Fruit fly (Drosophila melanogaster) whole organism, prepupa: ENCODE measurements around the gene Eno.
A peak's percentile ranks its signal among the peaks of the same experiment; 100 is the strongest.

Experiments used
- Blimp-1 ChIP-seq: fragments of 200-800 bp; sonication (Bioruptor generic); optimal IDR thresholded peaks from 3 replicates; lab custom pipeline; 2017; ENCODE audit warnings: missing biosample characterization, missing genetic modification characterization, mild to moderate bottlenecking, moderate library complexity, missing genetic modification reagents
- CG10631 ChIP-seq: fragments of 200-800 bp; sonication (Bioruptor generic); optimal IDR thresholded peaks from 2 replicates; lab custom pipeline; 2016; ENCODE audit warnings: missing biosample characterization, missing genetic modification characterization
- CG10669 ChIP-seq: fragments of 200-800 bp; sonication (Bioruptor generic); optimal IDR thresholded peaks from 3 replicates; lab custom pipeline; 2018; ENCODE audit warnings: missing biosample characterization, mild to moderate bottlenecking, missing genetic modification characterization, moderate library complexity
- CG11294 ChIP-seq: fragments of 200-800 bp; sonication (Bioruptor generic); IDR thresholded peaks from 2 replicates; pipeline ENCODE4 v1.3.6; 2022; ENCODE audit warnings: missing biosample characterization, missing genetic modification characterization
- CG11762 ChIP-seq: fragments of 200-800 bp; sonication (Bioruptor generic); optimal IDR thresholded peaks from 3 replicates; lab custom pipeline; 2016; ENCODE audit warnings: missing biosample characterization, missing genetic modification characterization; ENCODE audit not compliant: insufficient read depth
- CG11902 ChIP-seq: fragments of 200-800 bp; sonication (Bioruptor generic); optimal IDR thresholded peaks from 3 replicates; lab custom pipeline; 2016; ENCODE audit warnings: missing biosample characterization, missing genetic modification characterization
- CG15336 ChIP-seq: fragments of 200-800 bp; sonication (Bioruptor generic); IDR thresholded peaks from 2 replicates; pipeline ENCODE4 v1.3.6; 2022; ENCODE audit warnings: missing biosample characterization, missing genetic modification characterization
- CG1621 ChIP-seq: fragments of 200-800 bp; sonication (Bioruptor generic); optimal IDR thresholded peaks from 3 replicates; lab custom pipeline; 2018; ENCODE audit warnings: missing biosample characterization, mild to moderate bottlenecking, missing genetic modification characterization
- CG3032 ChIP-seq: fragments of 200-800 bp; optimal IDR thresholded peaks from 2 replicates; lab custom pipeline; 2019; ENCODE audit warnings: missing biosample characterization, mild to moderate bottlenecking, missing genetic modification characterization, moderate library complexity
- CG31627 ChIP-seq: fragments of 200-800 bp; sonication (Bioruptor generic); optimal IDR thresholded peaks from 3 replicates; lab custom pipeline; 2016; ENCODE audit warnings: missing biosample characterization, missing genetic modification characterization
- CG32006 ChIP-seq: fragments of 200-800 bp; sonication (Bioruptor generic); optimal IDR thresholded peaks from 3 replicates; lab custom pipeline; 2017; ENCODE audit warnings: missing biosample characterization, mild to moderate bottlenecking, missing genetic modification characterization
- CG3919 ChIP-seq: fragments of 200-800 bp; sonication (Bioruptor generic); optimal IDR thresholded peaks from 3 replicates; lab custom pipeline; 2016; ENCODE audit warnings: missing biosample characterization, missing genetic modification characterization
- CG6163 ChIP-seq: fragments of 200-800 bp; sonication (Bioruptor generic); IDR thresholded peaks from 3 replicates; pipeline ENCODE4 v1.3.6; 2022; ENCODE audit warnings: missing biosample characterization, missing genetic modification characterization
- CG6276 ChIP-seq: fragments of 200-800 bp; sonication (Bioruptor generic); optimal IDR thresholded peaks from 2 replicates; lab custom pipeline; 2017; ENCODE audit warnings: missing biosample characterization, mild to moderate bottlenecking, missing genetic modification characterization
- CG6792 ChIP-seq: fragments of 200-800 bp; sonication (Bioruptor generic); optimal IDR thresholded peaks from 3 replicates; lab custom pipeline; 2016; ENCODE audit warnings: missing biosample characterization, missing genetic modification characterization
- CG6808 ChIP-seq: fragments of 200-800 bp; sonication (Bioruptor generic); optimal IDR thresholded peaks from 3 replicates; lab custom pipeline; 2017; ENCODE audit warnings: missing biosample characterization, missing genetic modification characterization, mild to moderate bottlenecking, moderate library complexity, missing genetic modification reagents
- CG6854 ChIP-seq: fragments of 200-800 bp; sonication (Bioruptor generic); optimal IDR thresholded peaks from 2 replicates; lab custom pipeline; 2017; ENCODE audit warnings: missing biosample characterization, mild to moderate bottlenecking, missing genetic modification characterization
- CG7368 ChIP-seq: fragments of 200-800 bp; sonication (Bioruptor generic); optimal IDR thresholded peaks from 3 replicates; lab custom pipeline; 2016; ENCODE audit warnings: missing biosample characterization, missing genetic modification characterization
- CG8119 ChIP-seq: fragments of 200-800 bp; sonication (Bioruptor generic); IDR thresholded peaks from 3 replicates; pipeline ENCODE4 v1.3.6; 2022; ENCODE audit warnings: missing biosample characterization, missing genetic modification characterization
- CG8319 ChIP-seq: fragments of 200-800 bp; sonication (Bioruptor generic); optimal IDR thresholded peaks from 3 replicates; lab custom pipeline; 2016; ENCODE audit warnings: missing biosample characterization, missing genetic modification characterization
- Eip78C ChIP-seq: fragments of 200-800 bp; sonication (Bioruptor generic); peaks from one replicate; lab custom pipeline; 2016; ENCODE audit warnings: missing biosample characterization, missing genetic modification characterization
- Ets21C ChIP-seq: fragments of 200-800 bp; sonication (Bioruptor generic); optimal IDR thresholded peaks from 3 replicates; lab custom pipeline; 2016; ENCODE audit warnings: missing biosample characterization, missing genetic modification characterization
- Ets96B ChIP-seq: fragments of 200-800 bp; optimal IDR thresholded peaks from 2 replicates; lab custom pipeline; 2019; ENCODE audit warnings: missing biosample characterization, mild to moderate bottlenecking, missing genetic modification characterization, moderate library complexity
- Hr38 ChIP-seq: sonication (Bioruptor generic); optimal IDR thresholded peaks from 2 replicates; lab custom pipeline; 2016; ENCODE audit warnings: missing biosample characterization, missing genetic modification characterization
- Hr39 ChIP-seq: fragments of 200-800 bp; sonication (Bioruptor generic); optimal IDR thresholded peaks from 2 replicates; lab custom pipeline; 2016; ENCODE audit warnings: missing biosample characterization, missing genetic modification characterization
- Hr4 ChIP-seq: fragments of 200-800 bp; sonication (Bioruptor generic); optimal IDR thresholded peaks from 3 replicates; lab custom pipeline; 2016; ENCODE audit warnings: missing biosample characterization, missing genetic modification characterization
- Met ChIP-seq: fragments of 200-800 bp; sonication (Bioruptor generic); optimal IDR thresholded peaks from 3 replicates; lab custom pipeline; 2016; ENCODE audit warnings: missing biosample characterization, missing genetic modification characterization
- OdsH ChIP-seq: fragments of 200-800 bp; sonication (Bioruptor generic); optimal IDR thresholded peaks from 3 replicates; lab custom pipeline; 2016; ENCODE audit warnings: missing biosample characterization, missing genetic modification characterization
- Sox102F ChIP-seq: fragments of 200-800 bp; sonication (Bioruptor generic); optimal IDR thresholded peaks from 2 replicates; lab custom pipeline; 2016; ENCODE audit warnings: missing biosample characterization, mild to moderate bottlenecking, missing genetic modification characterization
- Sox15 ChIP-seq: fragments of 200-800 bp; sonication (Bioruptor generic); optimal IDR thresholded peaks from 3 replicates; lab custom pipeline; 2016; ENCODE audit warnings: missing biosample characterization, missing genetic modification characterization
- achi ChIP-seq: fragments of 200-800 bp; sonication (Bioruptor generic); optimal IDR thresholded peaks from 3 replicates; lab custom pipeline; 2016; ENCODE audit warnings: missing biosample characterization, missing genetic modification characterization
- acj6 ChIP-seq: fragments of 200-800 bp; sonication (Bioruptor generic); optimal IDR thresholded peaks from 3 replicates; lab custom pipeline; 2016; ENCODE audit warnings: missing biosample characterization, missing genetic modification characterization
- dac ChIP-seq: fragments of 200-800 bp; sonication (Bioruptor generic); optimal IDR thresholded peaks from 2 replicates; lab custom pipeline; 2017; ENCODE audit warnings: missing biosample characterization, mild to moderate bottlenecking, missing genetic modification characterization
- dsx ChIP-seq: fragments of 200-800 bp; optimal IDR thresholded peaks from 3 replicates; lab custom pipeline; 2019; ENCODE audit warnings: missing biosample characterization, mild to moderate bottlenecking, missing genetic modification characterization, moderate library complexity; ENCODE audit not compliant: poor library complexity, severe bottlenecking
- eg ChIP-seq: fragments of 200-800 bp; sonication (Bioruptor generic); IDR thresholded peaks from 3 replicates; pipeline ENCODE4 v1.3.6; 2022; ENCODE audit warnings: missing biosample characterization, missing genetic modification characterization
- esn ChIP-seq: fragments of 200-800 bp; sonication (Bioruptor generic); optimal IDR thresholded peaks from 2 replicates; lab custom pipeline; 2016; ENCODE audit warnings: missing biosample characterization, mild to moderate bottlenecking, missing genetic modification characterization, moderate library complexity
- fd85E ChIP-seq: fragments of 200-800 bp; sonication (Bioruptor generic); optimal IDR thresholded peaks from 3 replicates; lab custom pipeline; 2016; ENCODE audit warnings: missing biosample characterization, missing genetic modification characterization
- fkh ChIP-seq: fragments of 200-800 bp; sonication (Bioruptor generic); optimal IDR thresholded peaks from 3 replicates; lab custom pipeline; 2017; ENCODE audit warnings: missing biosample characterization, mild to moderate bottlenecking, missing genetic modification characterization, moderate library complexity
- lz ChIP-seq: fragments of 200-800 bp; sonication (Bioruptor generic); optimal IDR thresholded peaks from 3 replicates; lab custom pipeline; 2016; ENCODE audit warnings: missing biosample characterization, missing genetic modification characterization
- net ChIP-seq: fragments of 200-800 bp; sonication (Bioruptor generic); optimal IDR thresholded peaks from 3 replicates; lab custom pipeline; 2016; ENCODE audit warnings: missing biosample characterization, missing genetic modification characterization
- pdm3 ChIP-seq: fragments of 200-800 bp; sonication (Bioruptor generic); optimal IDR thresholded peaks from 3 replicates; lab custom pipeline; 2016; ENCODE audit warnings: missing biosample characterization, missing genetic modification characterization
- salr ChIP-seq, 2 experiments: fragments of 200-800 bp; sonication (Bioruptor generic); optimal IDR thresholded peaks; 3 replicates each; lab custom pipeline; 2016 to 2018; ENCODE audit warnings: missing biosample characterization in 2 of 2, missing genetic modification characterization in 2 of 2, mild to moderate bottlenecking in 1 of 2
- ss ChIP-seq, 2 experiments: fragments of 200-800 bp; sonication (Bioruptor generic); optimal IDR thresholded peaks; 2 replicates in 1 of 2; 3 replicates in 1 of 2; lab custom pipeline; 2017 to 2018; ENCODE audit warnings: mild to moderate bottlenecking in 2 of 2, missing biosample characterization in 2 of 2, missing genetic modification characterization in 2 of 2, moderate library complexity in 1 of 2
- svp ChIP-seq: fragments of 200-800 bp; sonication (Bioruptor generic); peaks from one replicate; lab custom pipeline; 2016; ENCODE audit warnings: missing biosample characterization, missing genetic modification characterization
- vri ChIP-seq: fragments of 200-800 bp; sonication (Bioruptor generic); optimal IDR thresholded peaks from 3 replicates; lab custom pipeline; 2016; ENCODE audit warnings: missing biosample characterization, mild to moderate bottlenecking, missing genetic modification characterization

Gene Eno

dm6 chr2L:1710224-1710623 lies 19.2 kb downstream of the Eno start, which contains the start of the genes CG17660 and mRpL48:
CG17660 (minus strand) TSS chr2L:1710421.
mRpL48 (plus strand) TSS chr2L:1710462.
- TF ChIP-seq vri (GFP tag; lab: Kevin White, UChicago) (peak; percentile 72), CG6792 (GFP tag; lab: Kevin White, UChicago) (no peak), Met (no peak), esn (GFP tag; lab: Kevin White, UChicago) (peak; percentile 13), ss (GFP tag; optimal IDR thresholded peaks at IDR 0.05; lab: Kevin White, UChicago) (no peak), CG8119 (GFP tag; lab: Robert Waterston, UW) (no peak), CG3919 (GFP tag; lab: Kevin White, UChicago) (no peak), Ets21C (GFP tag; lab: Kevin White, UChicago) (no peak), Sox102F (GFP tag; lab: Kevin White, UChicago) (no peak), CG6276 (no peak), Sox15 (GFP tag; lab: Kevin White, UChicago) (no peak), CG8319 (GFP tag; lab: Kevin White, UChicago) (no peak), Hr39 (no peak), CG31627 (GFP tag; lab: Kevin White, UChicago) (no peak), lz (GFP tag; lab: Kevin White, UChicago) (no peak), CG15336 (GFP tag; lab: Robert Waterston, UW) (no peak), fkh (GFP tag; lab: Kevin White, UChicago) (peak; percentile 97), CG11902 (GFP tag; lab: Kevin White, UChicago) (no peak), salr (GFP tag; optimal IDR thresholded peaks at IDR 0.05; lab: Kevin White, UChicago) (no peak), fd85E (no peak), Blimp-1 (GFP tag; lab: Kevin White, UChicago) (no peak), achi (GFP tag; lab: Kevin White, UChicago) (no peak), CG32006 (GFP tag; lab: Kevin White, UChicago) (no peak), CG10631 (GFP tag; lab: Kevin White, UChicago) (no peak), Hr4 (no peak), dac (GFP tag; lab: Kevin White, UChicago) (no peak), CG6163 (no peak), dsx (no peak), CG1621 (tag; lab: Kevin White, UChicago) (no peak), CG6854 (GFP tag; lab: Kevin White, UChicago) (peak; percentile 13), CG10669 (no peak), CG11294 (no peak), CG7368 (no peak), CG11762 (GFP tag; lab: Kevin White, UChicago) (no peak), net (GFP tag; lab: Kevin White, UChicago) (no peak), CG6808 (GFP tag; lab: Kevin White, UChicago) (no peak), svp (GFP tag; lab: Kevin White, UChicago) (no peak), Eip78C (peak; percentile 68), acj6 (GFP tag; lab: Kevin White, UChicago) (no peak)

dm6 chr2L:1709316-1709715 lies 20.1 kb downstream of the Eno start:
- TF ChIP-seq pdm3 (no peak), Sox102F (GFP tag; lab: Kevin White, UChicago) (no peak), Hr38 (GFP tag; lab: Kevin White, UChicago) (no peak), OdsH (GFP tag; lab: Kevin White, UChicago) (no peak), achi (GFP tag; lab: Kevin White, UChicago) (no peak), CG8319 (GFP tag; lab: Kevin White, UChicago) (no peak), Ets96B (tag; lab: Kevin White, UChicago) (no peak), CG3032 (tag; lab: Kevin White, UChicago) (no peak), vri (GFP tag; lab: Kevin White, UChicago) (peak; percentile 6), eg (GFP tag; lab: Robert Waterston, UW) (no peak), CG15336 (GFP tag; lab: Robert Waterston, UW) (no peak), CG6276 (no peak), CG6808 (GFP tag; lab: Kevin White, UChicago) (no peak), svp (GFP tag; lab: Kevin White, UChicago) (peak; percentile 28), CG32006 (GFP tag; lab: Kevin White, UChicago) (no peak), dsx (no peak), CG7368 (no peak)
